Worm (Caenorhabditis elegans): ENCODE measurements around the gene pbo-4.

DNA sequence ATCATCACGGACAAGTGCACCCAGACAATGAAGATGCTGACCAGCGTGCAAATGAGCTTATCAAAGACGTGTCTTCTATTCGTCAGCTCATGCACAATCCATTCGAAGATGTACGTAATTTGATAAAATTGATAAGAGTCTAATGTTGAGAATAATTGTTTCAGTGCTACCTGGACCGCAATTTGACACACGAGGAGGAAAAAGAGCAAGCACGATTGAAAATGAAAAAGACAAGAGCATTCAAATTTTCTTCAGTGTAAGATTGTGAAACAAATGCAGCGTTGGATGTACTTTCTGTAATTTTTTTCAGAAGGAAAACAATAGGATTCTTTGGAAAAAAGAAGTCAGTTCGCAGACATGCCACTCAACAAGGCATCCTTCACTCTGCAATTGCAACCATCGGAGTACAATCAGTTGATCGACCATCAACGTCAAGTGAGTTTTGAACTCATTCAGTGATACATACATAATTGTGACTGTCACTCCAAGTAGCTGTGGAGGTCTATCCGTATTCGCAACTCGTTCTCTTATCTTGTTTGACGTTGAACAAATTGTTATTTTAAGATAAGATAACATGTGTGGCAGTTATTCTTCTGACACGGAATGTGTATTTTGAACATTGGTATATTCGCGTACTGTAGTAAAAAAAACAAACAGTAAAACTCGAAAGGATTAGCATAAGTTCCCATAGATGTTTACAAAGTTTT is 3.2 kb downstream of the pbo-4 start:
- TF ChIP-seq mep-1 (tag; optimal IDR thresholded peaks at IDR 0.05) (no peak), unc-39 (tag; optimal IDR thresholded peaks at IDR 0.05) (no peak), lin-13 (tag; optimal IDR thresholded peaks at IDR 0.05) (no peak)

All from whole organism, mixed stage, embryonic.